Fruit fly (Drosophila melanogaster) ovary, adult (tissue): ENCODE measurements around the gene zyd.

Experiments
- CG17801 ChIP-seq: fragments of 200-800 bp; optimal IDR thresholded peaks from 2 replicates; lab custom pipeline; 2019; ENCODE audit warnings: missing biosample characterization, mild to moderate bottlenecking, missing genetic modification characterization, moderate library complexity; ENCODE audit not compliant: partially characterized antibody

The zyd gene

dm6 chrX:23022598-23022997, at the start of gene zyd:
Gene zyd, plus strand, starts transcription at chrX:23022898.
- no peak for TF ChIP-seq CG17801

DNA sequence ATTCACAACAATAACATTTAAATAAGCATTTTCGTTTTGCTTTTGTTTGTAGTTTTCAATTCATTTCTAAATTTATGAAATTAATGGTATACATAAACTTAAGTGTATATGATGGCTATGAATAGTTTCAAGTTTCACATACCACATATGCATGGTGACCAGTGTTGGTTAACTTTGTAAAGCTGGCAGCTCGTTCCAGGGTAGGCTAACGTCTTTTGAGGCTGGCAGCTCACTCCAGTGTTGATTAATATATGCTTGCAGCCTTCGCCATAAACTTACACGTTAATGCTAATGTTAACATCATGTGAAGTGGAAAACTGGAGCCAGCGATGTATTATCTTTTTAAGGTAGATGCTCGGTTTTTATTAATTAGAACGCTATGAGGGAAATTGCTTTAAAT, 41.2 kb upstream of the zyd start:
- TF ChIP-seq CG17801, result no peak

DNA sequence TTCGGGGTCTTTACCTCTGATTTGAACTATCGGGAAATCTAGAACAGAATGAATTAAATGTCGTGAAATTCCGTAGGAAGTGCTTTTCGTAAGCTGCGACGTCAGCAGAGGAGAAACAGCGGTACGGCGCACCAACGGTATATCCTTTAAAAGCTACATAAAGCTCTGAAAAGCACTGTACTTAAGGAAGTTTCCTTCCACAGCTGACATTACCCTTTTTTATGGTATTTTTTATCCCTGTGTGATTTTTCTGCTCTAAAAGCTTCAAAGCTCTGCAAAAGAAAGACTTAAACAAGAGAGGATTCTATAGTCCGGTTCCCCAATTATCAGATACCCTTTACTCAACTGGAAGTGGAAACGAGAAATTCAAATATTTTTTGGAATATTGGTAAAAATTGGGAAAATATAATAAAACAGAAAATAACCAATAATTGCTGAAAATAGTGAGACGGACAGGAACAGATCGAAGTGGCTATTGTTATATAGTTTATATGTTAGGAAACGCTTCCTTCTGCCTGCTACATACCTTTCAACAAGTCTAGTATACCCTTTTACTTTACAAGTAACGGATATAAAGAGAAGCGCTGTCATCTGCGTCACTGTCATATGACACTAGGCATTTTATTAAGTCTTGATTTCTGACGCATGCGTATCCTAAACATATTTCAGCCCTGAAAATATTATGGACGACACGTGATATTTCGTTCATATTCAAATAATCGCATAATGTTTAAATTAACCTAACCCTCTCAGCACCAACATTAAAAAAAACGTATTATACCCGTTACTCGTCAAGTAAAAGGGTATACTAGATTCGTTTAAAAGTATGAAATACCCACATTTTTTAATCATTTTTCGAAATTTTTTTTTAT, 17.9 kb upstream of the zyd start, which contains the start of the genes stnA and stnB:
Gene stnA, minus strand, starts transcription at position 51 of the 872 bp plus-strand sequence.
Gene stnB, minus strand, starts transcription at position 51 of the 872 bp plus-strand sequence.
- no peak for TF ChIP-seq CG17801

- TF ChIP-seq CG17801, result no peak
Measured at dm6 chrX:23006925-23007324, 15.8 kb upstream of the zyd start.

DNA sequence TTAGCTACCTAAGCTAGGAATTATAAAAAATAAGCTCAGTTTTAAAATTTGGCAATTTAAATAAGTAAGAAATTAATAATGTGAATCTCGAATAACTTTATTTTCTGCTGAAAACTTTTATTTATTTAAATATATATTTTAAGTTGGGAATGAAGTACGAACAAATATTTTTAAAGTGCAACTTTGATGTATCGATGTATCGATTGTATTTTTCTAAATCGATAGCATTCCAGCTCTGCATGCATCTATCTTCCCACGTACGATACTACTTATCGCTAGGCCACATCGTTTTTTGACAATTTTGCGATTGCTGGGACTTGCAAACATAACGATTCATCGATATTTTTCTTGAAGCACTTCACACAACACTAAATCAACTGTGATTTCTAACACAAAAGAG, 15.3 kb upstream of the zyd start:
- TF ChIP-seq CG17801, result no peak

DNA sequence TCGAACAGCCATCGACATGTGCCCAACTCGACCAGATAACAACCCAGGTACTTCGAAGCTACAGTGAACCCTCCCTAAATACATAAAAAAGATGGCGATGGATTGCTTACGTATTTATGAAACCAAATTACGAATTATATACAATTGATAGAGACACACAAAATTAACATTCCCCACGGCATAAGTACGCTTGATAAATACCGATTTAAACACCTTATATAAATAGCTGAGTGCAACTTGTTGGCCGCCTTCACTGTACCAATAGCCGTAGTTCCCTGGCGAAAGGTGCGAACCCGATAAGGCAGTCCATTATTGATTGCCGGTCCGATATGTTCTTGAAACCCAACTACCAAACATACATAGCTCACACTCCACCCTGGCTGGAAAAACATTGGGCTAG, 12.0 kb upstream of the zyd start:
- no peak for TF ChIP-seq CG17801

dm6 chrX:23011203-23011602, 11.5 kb upstream of the zyd start, which contains the start of gene FucTC:
Gene FucTC, minus strand, starts transcription at chrX:23011303.
- TF ChIP-seq CG17801, result no peak

- TF ChIP-seq CG17801, result no peak
Measured at dm6 chrX:23011859-23012258, 10.8 kb upstream of the zyd start.

dm6 chrX:23013208-23013607, 9.5 kb upstream of the zyd start, which contains the start of the genes Rab21 and Coa7:
Gene Rab21, minus strand, starts transcription at chrX:23013409.
Gene Coa7, plus strand, starts transcription at chrX:23013495.
- no peak for TF ChIP-seq CG17801

DNA sequence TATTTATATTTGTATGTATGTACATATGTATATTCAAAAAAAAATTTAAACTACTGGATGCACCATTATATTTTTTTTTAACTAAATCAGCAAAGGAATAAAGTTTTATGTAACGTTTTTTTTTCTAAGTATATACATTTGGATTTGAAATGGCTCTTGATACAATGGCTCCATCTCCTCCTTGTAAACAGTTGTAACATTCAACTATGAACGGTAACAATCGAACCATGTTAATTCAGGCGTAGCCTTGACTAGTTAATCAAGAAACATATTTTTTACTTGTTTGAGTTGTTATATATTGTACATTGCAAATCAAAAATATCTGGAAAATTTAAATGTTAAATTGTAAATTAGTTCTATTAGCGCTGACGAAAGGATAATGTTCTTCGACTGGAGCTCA, 13.1 kb downstream of the zyd start, which contains the start of gene CG12061:
Gene CG12061, plus strand, starts transcription at position 301 of the 400 bp plus-strand sequence.
- no peak for TF ChIP-seq CG17801

dm6 chrX:23067521-23068459, 45.1 kb downstream of the zyd start, which contains the start of gene CG17167:
Gene CG17167, plus strand, starts transcription at chrX:23068301.
- no peak for TF ChIP-seq CG17801

DNA sequence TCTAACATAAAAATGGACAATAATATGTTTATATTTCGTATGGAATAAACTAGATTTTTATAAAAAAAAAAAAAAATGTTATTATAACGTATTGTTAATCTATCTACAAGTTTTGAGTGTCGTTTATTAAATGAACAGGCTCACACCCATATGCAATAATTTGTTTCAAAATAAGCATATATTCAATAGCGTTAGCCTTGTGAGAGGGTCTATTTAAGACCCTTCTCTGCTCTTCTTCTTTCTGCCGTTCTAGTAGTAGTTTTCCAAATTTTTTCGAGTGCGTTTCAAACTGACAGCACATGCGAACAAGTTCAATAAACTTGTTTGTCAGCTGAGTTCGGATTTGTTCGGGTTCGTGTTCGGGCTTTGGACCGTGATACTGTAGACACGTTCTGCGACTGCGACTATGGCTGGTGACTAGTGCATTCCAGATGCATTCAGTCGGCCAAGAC, 48.6 kb downstream of the zyd start:
- TF ChIP-seq CG17801, result no peak

- TF ChIP-seq CG17801, result no peak
Measured at dm6 chrX:23073402-23073801, 50.7 kb downstream of the zyd start.

- no peak for TF ChIP-seq CG17801
Measured at dm6 chrX:23082407-23082905, 59.8 kb downstream of the zyd start, which contains the start of the genes CG17163 and CG17168. Gene CG17163, minus strand, starts transcription at chrX:23082709. Gene CG17168, plus strand, starts transcription at chrX:23082738.

- TF ChIP-seq CG17801, result no peak
Measured at dm6 chrX:23084372-23084771, 61.7 kb downstream of the zyd start, which contains the start of gene CG17169. Gene CG17169, plus strand, starts transcription at chrX:23084672.
